Fruit fly (Drosophila melanogaster) whole organism, embryonic: ENCODE measurements around the gene CG31542.

Experiments used
- Antp ChIP-seq: fragments of 200-800 bp; sonication (Bioruptor generic); optimal IDR thresholded peaks from 3 replicates; lab custom pipeline; 2016; ENCODE audit warnings: missing biosample characterization, missing genetic modification characterization
- Awh ChIP-seq: fragments of 200-800 bp; sonication (Bioruptor generic); IDR thresholded peaks from 2 replicates; pipeline ENCODE4, ENCODE4 v1.3.6; 2022; ENCODE audit warnings: missing biosample characterization, missing genetic modification characterization
- CG1024 ChIP-seq: fragments of 200-800 bp; sonication (Bioruptor generic); IDR thresholded peaks from 2 replicates; pipeline ENCODE4 v1.3.6; 2022; ENCODE audit warnings: missing biosample characterization, missing genetic modification characterization
- CG11398 ChIP-seq: fragments of 200-800 bp; sonication (Bioruptor generic); optimal IDR thresholded peaks from 2 replicates; lab custom pipeline; 2016; ENCODE audit warnings: missing biosample characterization, missing genetic modification characterization
- CG11560 ChIP-seq: fragments of 200-800 bp; sonication (Bioruptor generic); IDR thresholded peaks from 3 replicates; pipeline ENCODE4 v1.3.6; 2022; ENCODE audit warnings: missing biosample characterization, missing genetic modification characterization
- CG12744 ChIP-seq: fragments of 200-800 bp; sonication (Bioruptor generic); optimal IDR thresholded peaks from 2 replicates; lab custom pipeline; 2016; ENCODE audit warnings: missing biosample characterization, missing genetic modification characterization
- CG14014 ChIP-seq: fragments of 200-800 bp; sonication (Bioruptor generic); IDR thresholded peaks from 2 replicates; pipeline ENCODE4 v1.3.6; 2022; ENCODE audit warnings: missing biosample characterization, missing genetic modification characterization
- CG15011 ChIP-seq: fragments of 200-800 bp; sonication (Bioruptor generic); optimal IDR thresholded peaks from 3 replicates; lab custom pipeline; 2018; ENCODE audit warnings: missing biosample characterization, mild to moderate bottlenecking, missing genetic modification characterization
- CG1602 ChIP-seq: fragments of 200-800 bp; sonication (Bioruptor generic); optimal IDR thresholded peaks from 3 replicates; lab custom pipeline; 2016; ENCODE audit warnings: missing biosample characterization, missing genetic modification characterization
- CG16863 ChIP-seq: fragments of 200-800 bp; sonication (Bioruptor generic); optimal IDR thresholded peaks from 3 replicates; lab custom pipeline; 2016; ENCODE audit warnings: missing biosample characterization, missing genetic modification characterization
- CG17568 ChIP-seq: fragments of 200-800 bp; sonication (Bioruptor generic); optimal IDR thresholded peaks from 2 replicates; lab custom pipeline; 2018; ENCODE audit warnings: missing biosample characterization, mild to moderate bottlenecking, missing genetic modification characterization, moderate library complexity
- CG18262 ChIP-seq: fragments of 200-800 bp; optimal IDR thresholded peaks from 3 replicates; lab custom pipeline; 2019; ENCODE audit warnings: missing biosample characterization, mild to moderate bottlenecking, missing genetic modification characterization, moderate library complexity
- CG30431 ChIP-seq: fragments of 200-800 bp; sonication (Bioruptor generic); optimal IDR thresholded peaks from 2 replicates; lab custom pipeline; 2017; ENCODE audit warnings: missing biosample characterization, missing genetic modification characterization
- CG33213 ChIP-seq: fragments of 200-800 bp; sonication (Bioruptor generic); optimal IDR thresholded peaks from 3 replicates; lab custom pipeline; 2016; ENCODE audit warnings: missing biosample characterization, missing genetic modification characterization
- CG3995 ChIP-seq: fragments of 200-800 bp; sonication (Bioruptor generic); optimal IDR thresholded peaks from 3 replicates; lab custom pipeline; 2016; ENCODE audit warnings: missing biosample characterization, missing genetic modification characterization
- CG43689 ChIP-seq: fragments of 200-800 bp; sonication (Bioruptor generic); IDR thresholded peaks from 2 replicates; pipeline ENCODE4 v1.3.6; 2022; ENCODE audit warnings: missing biosample characterization, missing genetic modification characterization
- CG6654 ChIP-seq: fragments of 200-800 bp; sonication (Bioruptor generic); optimal IDR thresholded peaks from 2 replicates; lab custom pipeline; 2017; ENCODE audit warnings: missing biosample characterization, mild to moderate bottlenecking, missing genetic modification characterization
- CG6683 ChIP-seq: fragments of 200-800 bp; sonication (Bioruptor generic); optimal IDR thresholded peaks from 2 replicates; lab custom pipeline; 2017; ENCODE audit warnings: missing biosample characterization, mild to moderate bottlenecking, missing genetic modification characterization, missing genetic modification reagents
- CG6765 ChIP-seq: fragments of 200-800 bp; sonication (Bioruptor generic); optimal IDR thresholded peaks from 3 replicates; lab custom pipeline; 2017; ENCODE audit warnings: missing biosample characterization, mild to moderate bottlenecking, missing genetic modification characterization
- CG7786 ChIP-seq: fragments of 200-800 bp; sonication (Bioruptor generic); optimal IDR thresholded peaks from 2 replicates; lab custom pipeline; 2016; ENCODE audit warnings: missing biosample characterization, missing genetic modification characterization
- CG8765 ChIP-seq: fragments of 200-800 bp; sonication (Bioruptor generic); IDR thresholded peaks from 2 replicates; pipeline ENCODE4 v1.3.6; 2022; ENCODE audit warnings: missing biosample characterization, missing genetic modification characterization
- Ets97D ChIP-seq: fragments of 200-800 bp; sonication (Bioruptor generic); optimal IDR thresholded peaks from 3 replicates; lab custom pipeline; 2016; ENCODE audit warnings: missing biosample characterization, missing genetic modification characterization
- GATAe ChIP-seq: fragments of 200-800 bp; sonication (Bioruptor generic); conservative IDR thresholded peaks from 2 replicates; pipeline ENCODE4 v1.3.6; 2022; ENCODE audit warnings: missing biosample characterization, missing genetic modification characterization
- H15 ChIP-seq: fragments of 200-800 bp; sonication (Bioruptor generic); IDR thresholded peaks from 3 replicates; pipeline ENCODE4 v1.3.6; 2022; ENCODE audit warnings: missing biosample characterization, missing genetic modification characterization
- Hr39 ChIP-seq: fragments of >200 bp; optimal IDR thresholded peaks from 2 replicates; lab custom pipeline; 2017
- Oli ChIP-seq: fragments of 200-800 bp; sonication (Bioruptor generic); optimal IDR thresholded peaks from 2 replicates; lab custom pipeline; 2018; ENCODE audit warnings: missing biosample characterization, mild to moderate bottlenecking, missing genetic modification characterization, moderate library complexity
- Ptx1 ChIP-seq: fragments of 200-800 bp; sonication (Bioruptor generic); IDR thresholded peaks from 2 replicates; pipeline ENCODE4 v1.3.6; 2022; ENCODE audit warnings: missing biosample characterization, missing genetic modification characterization
- Ravus ChIP-seq: fragments of 200-800 bp; sonication (Bioruptor generic); IDR thresholded peaks from 2 replicates; pipeline ENCODE4 v1.3.6; 2022; ENCODE audit warnings: missing biosample characterization, missing genetic modification characterization
- Spps ChIP-seq: fragments of 200-800 bp; sonication (Bioruptor generic); optimal IDR thresholded peaks from 2 replicates; lab custom pipeline; 2018; ENCODE audit warnings: missing biosample characterization, mild to moderate bottlenecking, missing genetic modification characterization
- Usf ChIP-seq: fragments of 200-800 bp; sonication (Bioruptor generic); optimal IDR thresholded peaks from 2 replicates; lab custom pipeline; 2017; ENCODE audit warnings: missing genotype, missing biosample characterization, missing genetic modification characterization
- ab ChIP-seq: fragments of 200-800 bp; sonication (Bioruptor generic); optimal IDR thresholded peaks from 2 replicates; lab custom pipeline; 2016; ENCODE audit warnings: missing biosample characterization, missing genetic modification characterization
- ash1 ChIP-seq: fragments of 200-800 bp; sonication (Bioruptor generic); optimal IDR thresholded peaks from 2 replicates; lab custom pipeline; 2018; ENCODE audit warnings: missing biosample characterization, mild to moderate bottlenecking, missing genetic modification characterization
- cato ChIP-seq: fragments of 200-800 bp; sonication (Bioruptor generic); optimal IDR thresholded peaks from 2 replicates; lab custom pipeline; 2016; ENCODE audit warnings: missing biosample characterization, missing genetic modification characterization, borderline replicate concordance
- dysf ChIP-seq: fragments of 200-800 bp; sonication (Bioruptor generic); IDR thresholded peaks from 3 replicates; pipeline ENCODE4 v1.3.6; 2022; ENCODE audit warnings: missing biosample characterization, missing genetic modification characterization
- ewg ChIP-seq: fragments of 200-800 bp; sonication (Bioruptor generic); optimal IDR thresholded peaks from 3 replicates; lab custom pipeline; 2017; ENCODE audit warnings: mild to moderate bottlenecking, missing biosample characterization, missing genetic modification reagents, missing genetic modification characterization
- fd96Cb ChIP-seq: fragments of 200-800 bp; sonication (Bioruptor generic); optimal IDR thresholded peaks from 2 replicates; lab custom pipeline; 2018; ENCODE audit warnings: missing biosample characterization, mild to moderate bottlenecking, missing genetic modification characterization, moderate library complexity
- gcm2 ChIP-seq: fragments of 200-800 bp; sonication (Bioruptor generic); optimal IDR thresholded peaks from 2 replicates; lab custom pipeline; 2016; ENCODE audit warnings: missing biosample characterization, missing genetic modification characterization
- gt ChIP-seq: fragments of 200-800 bp; sonication (Bioruptor generic); IDR thresholded peaks from 2 replicates; pipeline ENCODE4 v1.3.6; 2022; ENCODE audit warnings: missing biosample characterization, missing genetic modification characterization
- hb ChIP-seq: fragments of 200-800 bp; sonication (Bioruptor generic); IDR thresholded peaks from 3 replicates; pipeline ENCODE4 v1.3.6; 2022; ENCODE audit warnings: missing biosample characterization, missing genetic modification characterization; ENCODE audit not compliant: partially characterized antibody
- hkb ChIP-seq, 2 experiments: fragments of 200-800 bp in 1 of 2; fragments of >200 bp in 1 of 2; sonication (Bioruptor generic) in 1 of 2; IDR thresholded peaks in 1 of 2; optimal IDR thresholded peaks in 1 of 2; 2 replicates each; pipeline versions ENCODE4 v1.3.6 to Lab custom; 2017 to 2022; ENCODE audit warnings: missing biosample characterization in 1 of 2, missing genetic modification characterization in 1 of 2
- jumu ChIP-seq: fragments of 200-800 bp; sonication (Bioruptor generic); optimal IDR thresholded peaks from 3 replicates; lab custom pipeline; 2016; ENCODE audit warnings: missing biosample characterization, missing genetic modification characterization
- klu ChIP-seq: fragments of 200-800 bp; sonication (Bioruptor generic); IDR thresholded peaks from 2 replicates; pipeline ENCODE4 v1.3.6; 2022; ENCODE audit warnings: missing biosample characterization, missing genetic modification characterization
- luna ChIP-seq: fragments of 200-800 bp; sonication (Bioruptor generic); optimal IDR thresholded peaks from 2 replicates; lab custom pipeline; 2016; ENCODE audit warnings: missing biosample characterization, missing genetic modification characterization
- prd ChIP-seq, 3 experiments: fragments of >200 bp in 2 of 3; fragments of 200-800 bp in 1 of 3; sonication (Bioruptor generic) in 1 of 3; optimal IDR thresholded peaks in 2 of 3; IDR thresholded peaks in 1 of 3; 2 replicates in 2 of 3; 3 replicates in 1 of 3; pipeline versions ENCODE4 v1.3.6 to Lab custom; 2017 to 2022; ENCODE audit warnings: missing biosample characterization in 1 of 3, missing genetic modification characterization in 1 of 3
- rib ChIP-seq: fragments of 200-800 bp; sonication (Bioruptor generic); IDR thresholded peaks from 2 replicates; pipeline ENCODE4 v1.3.6; 2022; ENCODE audit warnings: missing biosample characterization, missing genetic modification characterization
- run ChIP-seq: fragments of 200-800 bp; sonication (Bioruptor generic); optimal IDR thresholded peaks from 3 replicates; lab custom pipeline; 2018; ENCODE audit warnings: missing biosample characterization, mild to moderate bottlenecking, missing genetic modification characterization
- sim ChIP-seq: fragments of 200-800 bp; sonication (Bioruptor generic); IDR thresholded peaks from 2 replicates; pipeline ENCODE4 v1.3.6; 2022; ENCODE audit warnings: missing biosample characterization, missing genetic modification characterization
- sob ChIP-seq: fragments of 200-800 bp; sonication (Bioruptor generic); IDR thresholded peaks from 2 replicates; pipeline ENCODE4 v1.3.6; 2022; ENCODE audit warnings: missing biosample characterization, missing genetic modification characterization
- sug ChIP-seq: fragments of 200-800 bp; optimal IDR thresholded peaks from 2 replicates; lab custom pipeline; 2019; ENCODE audit warnings: missing biosample characterization, mild to moderate bottlenecking, missing genetic modification characterization, moderate library complexity
- tap ChIP-seq: fragments of 200-800 bp; optimal IDR thresholded peaks from 3 replicates; lab custom pipeline; 2019; ENCODE audit warnings: missing biosample characterization, mild to moderate bottlenecking, missing genetic modification characterization, moderate library complexity
- tx ChIP-seq: fragments of 200-800 bp; sonication (Bioruptor generic); optimal IDR thresholded peaks from 2 replicates; lab custom pipeline; 2016; ENCODE audit warnings: missing biosample characterization, missing genetic modification characterization
- vvl ChIP-seq: fragments of 200-800 bp; sonication (Bioruptor generic); IDR thresholded peaks from 2 replicates; pipeline ENCODE4 v1.3.6; 2022; ENCODE audit warnings: missing biosample characterization, missing genetic modification characterization

Gene CG31542

dm6 chr3R:5393742-5394391 is 24.5 kb downstream of the CG31542 start, which contains the start of gene CG1172 (continued):
- TF ChIP-seq tap (tag; lab: Kevin White, UChicago) (no peak), Ravus (GFP tag; lab: Robert Waterston, UW) (no peak), tx (no peak), CG7786 (GFP tag; lab: Kevin White, UChicago) (no peak), hb (GFP tag; lab: Robert Waterston, UW) (no peak; the same call in 2 of the 3 replicates), ewg (GFP tag; lab: Kevin White, UChicago) (peak; percentile 37), CG33213 (GFP tag; lab: Kevin White, UChicago) (peak; percentile 60), cato (no peak), Ptx1 (GFP tag; lab: Robert Waterston, UW) (no peak), CG14014 (GFP tag; lab: Robert Waterston, UW) (no peak), gt (GFP tag; lab: Robert Waterston, UW) (no peak), CG16863 (GFP tag; lab: Kevin White, UChicago) (no peak), prd (optimal IDR thresholded peaks at IDR 0.05; lab: Kevin White, UChicago) (no peak), prd (GFP tag; IDR thresholded peaks at IDR 0.05; lab: Robert Waterston, UW) (no peak), Spps (tag; lab: Kevin White, UChicago) (no peak), Usf (no peak), Awh (GFP tag; lab: Robert Waterston, UW) (no peak), vvl (GFP tag; lab: Robert Waterston, UW) (peak; percentile 88), sob (GFP tag; lab: Robert Waterston, UW) (no peak), ash1 (GFP tag; lab: Kevin White, UChicago) (no peak), sim (GFP tag; lab: Robert Waterston, UW) (no peak), rib (GFP tag; lab: Robert Waterston, UW) (no peak), CG30431 (no peak), Ets97D (peak; percentile 93), CG15011 (GFP tag; lab: Kevin White, UChicago) (no peak), CG6765 (GFP tag; lab: Kevin White, UChicago) (no peak), CG18262 (no peak), sug (peak; percentile 25), klu (GFP tag; lab: Robert Waterston, UW) (no peak), CG6683 (GFP tag; lab: Kevin White, UChicago) (no peak), H15 (no peak), CG8765 (GFP tag; lab: Robert Waterston, UW) (no peak), CG11398 (GFP tag; lab: Kevin White, UChicago) (no peak), run (tag; lab: Kevin White, UChicago) (no peak), Oli (tag; lab: Kevin White, UChicago) (no peak), CG6654 (GFP tag; lab: Kevin White, UChicago) (no peak), GATAe (GFP tag; lab: Robert Waterston, UW) (no peak), hkb (optimal IDR thresholded peaks at IDR 0.05; lab: Kevin White, UChicago) (no peak), hkb (GFP tag; IDR thresholded peaks at IDR 0.05; lab: Robert Waterston, UW) (no peak), fd96Cb (tag; lab: Kevin White, UChicago) (no peak), CG11560 (tag; lab: Robert Waterston, UW) (no peak), Antp (GFP tag; lab: Kevin White, UChicago) (no peak), CG1024 (GFP tag; lab: Robert Waterston, UW) (no peak), CG17568 (no peak), CG12744 (no peak), ab (GFP tag; lab: Kevin White, UChicago) (no peak), jumu (GFP tag; lab: Kevin White, UChicago) (no peak), Hr39 (no peak), luna (no peak), gcm2 (GFP tag; lab: Kevin White, UChicago) (no peak), CG43689 (no peak), dysf (GFP tag; lab: Robert Waterston, UW) (no peak), CG3995 (GFP tag; lab: Kevin White, UChicago) (no peak), CG1602 (GFP tag; lab: Kevin White, UChicago) (no peak)
